Fruit fly (Drosophila melanogaster): ENCODE data around the gene CG14151.
A peak's percentile ranks its signal among the peaks of the same experiment; 100 is the strongest.

CG14151 gene

dm6 chr3L:10660744-10661589 is 32.7 kb upstream of the CG14151 start, which contains the start of the genes CG32066 and CG8003 (continued):
- TF ChIP-seq CG2129 (GFP tag; IDR thresholded peaks at IDR 0.05; ENCODE audit: partially characterized antibody) = peak; percentile 81
- TF ChIP-seq slbo (GFP tag; IDR thresholded peaks at IDR 0.05) = peak; percentile 44
- TF ChIP-seq pan (optimal IDR thresholded peaks at IDR 0.05) = no peak
- TF ChIP-seq pan (GFP tag; optimal IDR thresholded peaks at IDR 0.05 in 1 of 2, IDR thresholded peaks at IDR 0.05 in 1 of 2) = peak in 1 of 2 experiments; percentile 17
- peak; percentile 19 for TF ChIP-seq CG33557 (GFP tag; optimal IDR thresholded peaks at IDR 0.05)
- TF ChIP-seq crc (GFP tag; optimal IDR thresholded peaks at IDR 0.05) = no peak
- peak; percentile 15 for TF ChIP-seq exex (tag; optimal IDR thresholded peaks at IDR 0.05)
- TF ChIP-seq amos (GFP tag; IDR thresholded peaks at IDR 0.05; ENCODE audit: partially characterized antibody) = peak; percentile 97
- peak; percentile 57 for TF ChIP-seq CG15514 (GFP tag; optimal IDR thresholded peaks at IDR 0.05)
- peak; percentile 68 for TF ChIP-seq Fer1 (GFP tag; optimal IDR thresholded peaks at IDR 0.05)
- TF ChIP-seq CG15011 (GFP tag; optimal IDR thresholded peaks at IDR 0.05) = no peak
- peak; percentile 96 for TF ChIP-seq CG4360 (GFP tag; IDR thresholded peaks at IDR 0.05)
- TF ChIP-seq HmgZ (tag; optimal IDR thresholded peaks at IDR 0.05) = peak; percentile 24
- TF ChIP-seq cwo (GFP tag; optimal IDR thresholded peaks at IDR 0.05) = peak; percentile 8
- peak; percentile 47 for TF ChIP-seq CG12071 (GFP tag; optimal IDR thresholded peaks at IDR 0.05)
- TF ChIP-seq CrebB (tag; optimal IDR thresholded peaks at IDR 0.05) = no peak
- TF ChIP-seq CG9797 (GFP tag; optimal IDR thresholded peaks at IDR 0.05) = peak; percentile 66
- peak; percentile 35; the same call in 1 of the 3 replicates for TF ChIP-seq tgo (GFP tag; IDR thresholded peaks at IDR 0.05)
- no peak for TF ChIP-seq CG17186 (GFP tag; optimal IDR thresholded peaks at IDR 0.05)
- TF ChIP-seq ham (GFP tag; IDR thresholded peaks at IDR 0.05) = no peak
- peak; percentile 10 for TF ChIP-seq Max (GFP tag; optimal IDR thresholded peaks at IDR 0.05)
- no peak for TF ChIP-seq gsb (GFP tag; IDR thresholded peaks at IDR 0.05)
- TF ChIP-seq peb (GFP tag; IDR thresholded peaks at IDR 0.05) = no peak
- no peak for TF ChIP-seq CG6654 (GFP tag; optimal IDR thresholded peaks at IDR 0.05)
- TF ChIP-seq da (GFP tag; optimal IDR thresholded peaks at IDR 0.05) = no peak
- peak; percentile 95 for TF ChIP-seq Elba2 (GFP tag; optimal IDR thresholded peaks at IDR 0.05)
- TF ChIP-seq Sox100B (GFP tag; optimal IDR thresholded peaks at IDR 0.05) = no peak
- TF ChIP-seq caup (GFP tag; optimal IDR thresholded peaks at IDR 0.05; ENCODE audit: severe bottlenecking) = peak; percentile 5
- TF ChIP-seq Dbx (GFP tag; IDR thresholded peaks at IDR 0.05) = peak; percentile 50; the same call in 2 of the 3 replicates
- TF ChIP-seq corto (GFP tag; optimal IDR thresholded peaks at IDR 0.05) = no peak
- TF ChIP-seq Usf (GFP tag; optimal IDR thresholded peaks at IDR 0.05) = no peak
- TF ChIP-seq shn (GFP tag; optimal IDR thresholded peaks at IDR 0.05) = no peak
- TF ChIP-seq CG11560 (tag; IDR thresholded peaks at IDR 0.05) = no peak
- TF ChIP-seq CG30431 (GFP tag; optimal IDR thresholded peaks at IDR 0.05) = no peak
- no peak for TF ChIP-seq Atf3 (GFP tag; optimal IDR thresholded peaks at IDR 0.05)
- TF ChIP-seq phol (tag; optimal IDR thresholded peaks at IDR 0.05) = peak; percentile 25
- TF ChIP-seq run (tag; optimal IDR thresholded peaks at IDR 0.05) = no peak
- no peak for TF ChIP-seq CG33213 (GFP tag; optimal IDR thresholded peaks at IDR 0.05)
- no peak for TF ChIP-seq Lhr (GFP tag; optimal IDR thresholded peaks at IDR 0.05)
- no peak for TF ChIP-seq CG13624 (GFP tag; optimal IDR thresholded peaks at IDR 0.05)
- peak; percentile 81 for TF ChIP-seq CG42726 (GFP tag; IDR thresholded peaks at IDR 0.05; ENCODE audit: partially characterized antibody)
- TF ChIP-seq CG34224 (GFP tag; IDR thresholded peaks at IDR 0.05; ENCODE audit: partially characterized antibody) = peak; percentile 91
- TF ChIP-seq dpn (GFP tag; optimal IDR thresholded peaks at IDR 0.05) = peak in 1 of 2 experiments; percentile 6
- peak; percentile 11 for TF ChIP-seq CG10209 (GFP tag; optimal IDR thresholded peaks at IDR 0.05)
- no peak for TF ChIP-seq CG2202 (tag; optimal IDR thresholded peaks at IDR 0.05)
- peak; percentile 32; the same call in 1 of the 2 replicates for TF ChIP-seq CG3847 (GFP tag; IDR thresholded peaks at IDR 0.05)
- TF ChIP-seq disco-r (GFP tag; optimal IDR thresholded peaks at IDR 0.05) = no peak
- TF ChIP-seq CG4820 (GFP tag; optimal IDR thresholded peaks at IDR 0.05) = peak; percentile 56
- TF ChIP-seq CG3995 (GFP tag; optimal IDR thresholded peaks at IDR 0.05) = no peak
